Fruit fly (Drosophila melanogaster) whole organism, embryonic: ENCODE measurements around the gene CG15536.
A peak's percentile ranks its signal among the peaks of the same experiment; 100 is the strongest.

ENCODE experiments used
- Ada2b ChIP-seq: fragments of 200-800 bp; sonication (Bioruptor generic); IDR thresholded peaks from 2 replicates; pipeline ENCODE4 v1.3.6; 2022; ENCODE audit warnings: missing biosample characterization, missing genetic modification characterization
- CG1024 ChIP-seq: fragments of 200-800 bp; sonication (Bioruptor generic); IDR thresholded peaks from 2 replicates; pipeline ENCODE4 v1.3.6; 2022; ENCODE audit warnings: missing biosample characterization, missing genetic modification characterization
- CG10959 ChIP-seq: fragments of 200-800 bp; sonication (Bioruptor generic); IDR thresholded peaks from 2 replicates; pipeline ENCODE4 v1.3.6; 2022; ENCODE audit warnings: missing biosample characterization, missing genetic modification characterization
- CG11093 ChIP-seq: fragments of 200-800 bp; sonication (Bioruptor generic); IDR thresholded peaks from 3 replicates; pipeline ENCODE4 v1.3.6; 2022; ENCODE audit warnings: missing biosample characterization, missing genetic modification characterization
- CG12071 ChIP-seq: fragments of 200-800 bp; sonication (Bioruptor generic); optimal IDR thresholded peaks from 3 replicates; lab custom pipeline; 2018; ENCODE audit warnings: missing biosample characterization, mild to moderate bottlenecking, missing genetic modification characterization
- CG12744 ChIP-seq: fragments of 200-800 bp; sonication (Bioruptor generic); optimal IDR thresholded peaks from 2 replicates; lab custom pipeline; 2016; ENCODE audit warnings: missing biosample characterization, missing genetic modification characterization
- CG1603 ChIP-seq: fragments of 200-800 bp; sonication (Bioruptor generic); optimal IDR thresholded peaks from 2 replicates; lab custom pipeline; 2019; ENCODE audit warnings: missing biosample characterization, mild to moderate bottlenecking, missing genetic modification characterization, moderate library complexity
- CG17359 ChIP-seq: fragments of 200-800 bp; sonication (Bioruptor generic); optimal IDR thresholded peaks from 3 replicates; lab custom pipeline; 2018; ENCODE audit warnings: missing biosample characterization, mild to moderate bottlenecking, missing genetic modification characterization, moderate library complexity
- CG17802 ChIP-seq: fragments of 200-800 bp; sonication (Bioruptor generic); optimal IDR thresholded peaks from 2 replicates; lab custom pipeline; 2018; ENCODE audit warnings: missing biosample characterization, mild to moderate bottlenecking, missing genetic modification characterization, moderate library complexity
- CG1792 ChIP-seq: fragments of 200-800 bp; sonication (Bioruptor generic); optimal IDR thresholded peaks from 2 replicates; lab custom pipeline; 2016; ENCODE audit warnings: missing biosample characterization, missing genetic modification characterization
- CG18619 ChIP-seq: fragments of 200-800 bp; sonication (Bioruptor generic); optimal IDR thresholded peaks from 3 replicates; lab custom pipeline; 2017; ENCODE audit warnings: missing biosample characterization, mild to moderate bottlenecking, missing genetic modification characterization
- CG2712 ChIP-seq: fragments of 200-800 bp; optimal IDR thresholded peaks from 3 replicates; lab custom pipeline; 2019; ENCODE audit warnings: missing biosample characterization, mild to moderate bottlenecking, missing genetic modification characterization, moderate library complexity
- CG30403 ChIP-seq: fragments of 200-800 bp; sonication (Bioruptor generic); optimal IDR thresholded peaks from 3 replicates; lab custom pipeline; 2016; ENCODE audit warnings: missing biosample characterization, missing genetic modification characterization
- CG31441 ChIP-seq: fragments of 200-800 bp; sonication (Bioruptor generic); IDR thresholded peaks from 2 replicates; pipeline ENCODE4 v1.3.6; 2022; ENCODE audit warnings: missing biosample characterization, missing genetic modification characterization
- CG34422 ChIP-seq: fragments of 200-800 bp; sonication (Bioruptor generic); IDR thresholded peaks from 3 replicates; pipeline ENCODE4 v1.3.6; 2022; ENCODE audit warnings: missing biosample characterization, missing genetic modification characterization
- CG4424 ChIP-seq: fragments of 200-800 bp; sonication (Bioruptor generic); optimal IDR thresholded peaks from 3 replicates; lab custom pipeline; 2016; ENCODE audit warnings: missing biosample characterization, missing genetic modification characterization
- CG6254 ChIP-seq: fragments of 200-800 bp; sonication (Bioruptor generic); optimal IDR thresholded peaks from 3 replicates; lab custom pipeline; 2017; ENCODE audit warnings: mild to moderate bottlenecking, missing biosample characterization, missing genetic modification reagents, missing genetic modification characterization
- CG7556 ChIP-seq: fragments of 200-800 bp; sonication (Bioruptor generic); optimal IDR thresholded peaks from 2 replicates; lab custom pipeline; 2017; ENCODE audit warnings: missing biosample characterization, mild to moderate bottlenecking, missing genetic modification characterization
- CG7786 ChIP-seq: fragments of 200-800 bp; sonication (Bioruptor generic); optimal IDR thresholded peaks from 2 replicates; lab custom pipeline; 2016; ENCODE audit warnings: missing biosample characterization, missing genetic modification characterization
- CG8359 ChIP-seq: fragments of 200-800 bp; sonication (Bioruptor generic); optimal IDR thresholded peaks from 2 replicates; lab custom pipeline; 2017; ENCODE audit warnings: missing biosample characterization, mild to moderate bottlenecking, missing genetic modification characterization, borderline replicate concordance
- CG8944 ChIP-seq: fragments of 200-800 bp; sonication (Bioruptor generic); optimal IDR thresholded peaks from 3 replicates; lab custom pipeline; 2016; ENCODE audit warnings: missing biosample characterization, missing genetic modification characterization
- CG9932 ChIP-seq: fragments of 200-800 bp; sonication (Bioruptor generic); IDR thresholded peaks from 2 replicates; pipeline ENCODE4 v1.3.6; 2022; ENCODE audit warnings: missing biosample characterization, missing genetic modification characterization
- Camta ChIP-seq: fragments of 200-800 bp; sonication (Bioruptor generic); optimal IDR thresholded peaks from 2 replicates; lab custom pipeline; 2016; ENCODE audit warnings: missing biosample characterization, missing genetic modification characterization
- Dek ChIP-seq: fragments of 200-800 bp; sonication (Bioruptor generic); optimal IDR thresholded peaks from 3 replicates; lab custom pipeline; 2019; ENCODE audit warnings: missing biosample characterization, mild to moderate bottlenecking, missing genetic modification characterization, moderate library complexity
- Ets65A ChIP-seq: fragments of 200-800 bp; sonication (Bioruptor generic); peaks from one replicate; lab custom pipeline; 2016; ENCODE audit warnings: missing biosample characterization, missing genetic modification characterization
- Fer1 ChIP-seq: fragments of 200-800 bp; sonication (Bioruptor generic); optimal IDR thresholded peaks from 2 replicates; lab custom pipeline; 2017; ENCODE audit warnings: missing biosample characterization, mild to moderate bottlenecking, missing genetic modification characterization
- Fer2 ChIP-seq: fragments of 200-800 bp; sonication (Bioruptor generic); optimal IDR thresholded peaks from 2 replicates; lab custom pipeline; 2018; ENCODE audit warnings: missing biosample characterization, mild to moderate bottlenecking, missing genetic modification characterization, moderate library complexity
- Fer3 ChIP-seq: fragments of 200-800 bp; sonication (Bioruptor generic); optimal IDR thresholded peaks from 2 replicates; lab custom pipeline; 2018; ENCODE audit warnings: missing biosample characterization, mild to moderate bottlenecking, missing genetic modification characterization, moderate library complexity
- HHEX ChIP-seq: fragments of 200-800 bp; sonication (Bioruptor generic); optimal IDR thresholded peaks from 3 replicates; lab custom pipeline; 2017; ENCODE audit warnings: missing biosample characterization, mild to moderate bottlenecking, missing genetic modification characterization, missing genetic modification reagents
- Hmr ChIP-seq: fragments of 200-800 bp; sonication (Bioruptor generic); optimal IDR thresholded peaks from 3 replicates; lab custom pipeline; 2017; ENCODE audit warnings: mild to moderate bottlenecking, missing biosample characterization, missing genetic modification reagents, missing genetic modification characterization
- NFAT ChIP-seq: fragments of 200-800 bp; sonication (Bioruptor generic); IDR thresholded peaks from 2 replicates; pipeline ENCODE4 v1.3.6; 2022; ENCODE audit warnings: missing biosample characterization, missing genetic modification characterization
- Ptx1 ChIP-seq: fragments of 200-800 bp; sonication (Bioruptor generic); IDR thresholded peaks from 2 replicates; pipeline ENCODE4 v1.3.6; 2022; ENCODE audit warnings: missing biosample characterization, missing genetic modification characterization
- Xbp1 ChIP-seq: fragments of 200-800 bp; sonication (Bioruptor generic); optimal IDR thresholded peaks from 3 replicates; lab custom pipeline; 2016; ENCODE audit warnings: missing biosample characterization, mild to moderate bottlenecking, missing genetic modification characterization
- bsh ChIP-seq, 2 experiments: fragments of 200-800 bp; sonication (Bioruptor generic); optimal IDR thresholded peaks; 2 replicates each; lab custom pipeline; 2017 to 2018; ENCODE audit warnings: mild to moderate bottlenecking in 2 of 2, missing biosample characterization in 2 of 2, missing genetic modification characterization in 2 of 2, moderate library complexity in 1 of 2
- chm ChIP-seq: fragments of 200-800 bp; sonication (Bioruptor generic); IDR thresholded peaks from 2 replicates; pipeline ENCODE4 v1.3.6; 2022; ENCODE audit warnings: missing biosample characterization, missing genetic modification characterization
- cwo ChIP-seq: fragments of 200-800 bp; sonication (Bioruptor generic); optimal IDR thresholded peaks from 3 replicates; lab custom pipeline; 2017; ENCODE audit warnings: missing biosample characterization, missing genetic modification characterization, mild to moderate bottlenecking, moderate library complexity, missing genetic modification reagents
- da ChIP-seq: fragments of 200-800 bp; sonication (Bioruptor generic); optimal IDR thresholded peaks from 2 replicates; lab custom pipeline; 2016; ENCODE audit warnings: missing biosample characterization, missing genetic modification characterization
- dysf ChIP-seq: fragments of 200-800 bp; sonication (Bioruptor generic); IDR thresholded peaks from 3 replicates; pipeline ENCODE4 v1.3.6; 2022; ENCODE audit warnings: missing biosample characterization, missing genetic modification characterization
- fd102C ChIP-seq: fragments of 200-800 bp; sonication (Bioruptor generic); optimal IDR thresholded peaks from 2 replicates; lab custom pipeline; 2018; ENCODE audit warnings: missing biosample characterization, mild to moderate bottlenecking, missing genetic modification characterization, moderate library complexity
- gfzf ChIP-seq: fragments of 200-800 bp; sonication (Bioruptor generic); optimal IDR thresholded peaks from 2 replicates; lab custom pipeline; 2016; ENCODE audit warnings: missing biosample characterization, mild to moderate bottlenecking, missing genetic modification characterization, moderate library complexity
- h ChIP-seq: fragments of >200 bp; optimal IDR thresholded peaks from 2 replicates; lab custom pipeline; 2017
- jing ChIP-seq: fragments of 200-800 bp; sonication (Bioruptor generic); optimal IDR thresholded peaks from 2 replicates; lab custom pipeline; 2018; ENCODE audit warnings: missing biosample characterization, mild to moderate bottlenecking, missing genetic modification characterization
- lola ChIP-seq, 3 experiments: fragments of >200 bp in 2 of 3; fragments of 200-800 bp in 1 of 3; sonication (Bioruptor generic) in 1 of 3; optimal IDR thresholded peaks; 2 replicates each; lab custom pipeline; 2017 to 2019; ENCODE audit warnings: missing biosample characterization in 3 of 3, missing genetic modification characterization in 3 of 3, mild to moderate bottlenecking in 1 of 3, moderate library complexity in 1 of 3
- mam ChIP-seq: fragments of 200-800 bp; sonication (Bioruptor generic); optimal IDR thresholded peaks from 3 replicates; lab custom pipeline; 2016; ENCODE audit warnings: missing biosample characterization, missing genetic modification characterization
- row ChIP-seq: fragments of 200-800 bp; sonication (Bioruptor generic); IDR thresholded peaks from 3 replicates; pipeline ENCODE4 v1.3.6; 2022; ENCODE audit warnings: missing biosample characterization, missing genetic modification characterization
- sc ChIP-seq, 3 experiments: fragments of >200 bp in 2 of 3; fragments of 200-800 bp in 1 of 3; sonication (Bioruptor generic) in 1 of 3; optimal IDR thresholded peaks; 2 replicates in 2 of 3; 3 replicates in 1 of 3; lab custom pipeline; 2017; ENCODE audit warnings: mild to moderate bottlenecking in 1 of 3, missing biosample characterization in 1 of 3, missing genetic modification characterization in 1 of 3, missing genetic modification reagents in 1 of 3
- seq ChIP-seq: fragments of 200-800 bp; sonication (Bioruptor generic); IDR thresholded peaks from 2 replicates; pipeline ENCODE4 v1.3.6; 2022; ENCODE audit warnings: missing biosample characterization, missing genetic modification characterization
- zf30C ChIP-seq: fragments of 200-800 bp; sonication (Bioruptor generic); optimal IDR thresholded peaks from 3 replicates; lab custom pipeline; 2018; ENCODE audit warnings: missing biosample characterization, mild to moderate bottlenecking, missing genetic modification characterization
- zfh2 ChIP-seq: fragments of 200-800 bp; sonication (Bioruptor generic); optimal IDR thresholded peaks from 2 replicates; lab custom pipeline; 2016; ENCODE audit warnings: missing biosample characterization, missing genetic modification characterization

CG15536 gene

dm6 chr3R:30413795-30414194 lies 11.2 kb downstream of the CG15536 start (continued):
- TF ChIP-seq CG30403 = peak; percentile 54
- TF ChIP-seq chm (GFP tag; lab: Robert Waterston, UW) = 0 out of 2 replicates have a peak, but pooled peaks have one; percentile 32
- TF ChIP-seq da (GFP tag; lab: Kevin White, UChicago) = no peak
- no peak for TF ChIP-seq fd102C
- no peak for TF ChIP-seq Fer2 (tag; lab: Kevin White, UChicago)
- peak; percentile 8 for TF ChIP-seq CG1792
- peak; percentile 67 for TF ChIP-seq CG31441 (GFP tag; lab: Robert Waterston, UW)
- TF ChIP-seq cwo (GFP tag; lab: Kevin White, UChicago) = peak; percentile 27
- TF ChIP-seq Fer1 (GFP tag; lab: Kevin White, UChicago) = peak; percentile 30
- no peak for TF ChIP-seq CG17802
- 0 out of 2 replicates have a peak, but pooled peaks have one; percentile 22 for TF ChIP-seq seq (GFP tag; lab: Robert Waterston, UW)
- peak; percentile 60 for TF ChIP-seq CG4424 (GFP tag; lab: Kevin White, UChicago)
- TF ChIP-seq Fer3 (tag; lab: Kevin White, UChicago) = peak; percentile 38
- TF ChIP-seq bsh (GFP tag; optimal IDR thresholded peaks at IDR 0.05; lab: Kevin White, UChicago) = peak in 1 of 2 experiments; percentile 81
- peak; percentile 48 for TF ChIP-seq Xbp1 (GFP tag; lab: Kevin White, UChicago)
- 0 out of 2 replicates have a peak, but pooled peaks have one; percentile 29 for TF ChIP-seq NFAT (GFP tag; lab: Robert Waterston, UW)
- TF ChIP-seq Camta (GFP tag; lab: Kevin White, UChicago) = peak; percentile 24
- TF ChIP-seq CG12071 = peak; percentile 40
- no peak for TF ChIP-seq CG8359
- TF ChIP-seq CG7556 = peak; percentile 40
- TF ChIP-seq CG7786 = peak; percentile 8
- peak; percentile 20; the same call in 1 of the 3 replicates for TF ChIP-seq CG11093 (GFP tag; lab: Robert Waterston, UW)
- TF ChIP-seq CG8944 (GFP tag; lab: Kevin White, UChicago) = peak; percentile 39
- TF ChIP-seq gfzf (GFP tag; lab: Kevin White, UChicago) = no peak
- TF ChIP-seq jing (GFP tag; lab: Kevin White, UChicago) = peak; percentile 13
- peak; percentile 66 for TF ChIP-seq CG17359
- TF ChIP-seq CG1603 (tag; lab: Kevin White, UChicago) = peak; percentile 81
- no peak for TF ChIP-seq zf30C (GFP tag; lab: Kevin White, UChicago)
- TF ChIP-seq row (GFP tag; lab: Robert Waterston, UW) = peak; percentile 67
- TF ChIP-seq CG2712 (tag; lab: Kevin White, UChicago) = peak; percentile 64
- TF ChIP-seq zfh2 = no peak
- TF ChIP-seq Dek (tag; lab: Kevin White, UChicago) = no peak
- TF ChIP-seq CG9932 (GFP tag; lab: Robert Waterston, UW) = peak; percentile 36; the same call in 1 of the 2 replicates
- peak in 1 of 3 experiments; percentile 41 for TF ChIP-seq lola (GFP tag; optimal IDR thresholded peaks at IDR 0.05; lab: Kevin White, UChicago)
- peak; percentile 46 for TF ChIP-seq mam
- TF ChIP-seq dysf (GFP tag; lab: Robert Waterston, UW) = peak; percentile 62; the same call in 1 of the 3 replicates
- no peak for TF ChIP-seq CG12744 (GFP tag; lab: Kevin White, UChicago)
- no peak for TF ChIP-seq Ets65A
- TF ChIP-seq h (lab: Kevin White, UChicago) = no peak
- peak; percentile 28 for TF ChIP-seq Hmr (GFP tag; lab: Kevin White, UChicago)
- TF ChIP-seq sc (optimal IDR thresholded peaks at IDR 0.05; lab: Kevin White, UChicago) = no peak
- TF ChIP-seq sc (GFP tag; optimal IDR thresholded peaks at IDR 0.05; lab: Kevin White, UChicago) = no peak
- TF ChIP-seq Ptx1 (GFP tag; lab: Robert Waterston, UW) = peak; percentile 59
- peak; percentile 10 for TF ChIP-seq CG18619 (GFP tag; lab: Kevin White, UChicago)
- TF ChIP-seq CG1024 (GFP tag; lab: Robert Waterston, UW) = peak; percentile 48
- peak; percentile 66 for TF ChIP-seq CG6254 (GFP tag; lab: Kevin White, UChicago)
- peak; percentile 55; the same call in 1 of the 3 replicates for TF ChIP-seq CG34422
- TF ChIP-seq HHEX = peak; percentile 28
- TF ChIP-seq CG10959 (GFP tag; lab: Robert Waterston, UW) = peak; percentile 32; the same call in 1 of the 2 replicates
- TF ChIP-seq Ada2b (GFP tag; lab: Robert Waterston, UW) = peak; percentile 38; the same call in 1 of the 2 replicates
- TF ChIP-seq, all 482 proteins: peak for 208
